Worm (Caenorhabditis elegans) whole organism, L4/young adult: ENCODE data around the gene his-74.

ENCODE experiments used
- W03F9.2 ChIP-seq: fragments of 150-350 bp; optimal IDR thresholded peaks from 2 replicates; lab custom pipeline; 2014; ENCODE audit warnings: missing biosample characterization, missing genetic modification characterization
- dao-5 ChIP-seq: sonication (generic microtip); optimal IDR thresholded peaks from 2 replicates; lab custom pipeline; 2016; ENCODE audit warnings: missing genotype, missing genetic modification characterization, moderate library complexity, missing compliant biosample characterization
- him-1 ChIP-seq: sonication (generic microtip); optimal IDR thresholded peaks from 2 replicates; lab custom pipeline; 2016; ENCODE audit warnings: missing genotype, missing genetic modification reagents, missing genetic modification characterization, missing compliant biosample characterization

DNA sequence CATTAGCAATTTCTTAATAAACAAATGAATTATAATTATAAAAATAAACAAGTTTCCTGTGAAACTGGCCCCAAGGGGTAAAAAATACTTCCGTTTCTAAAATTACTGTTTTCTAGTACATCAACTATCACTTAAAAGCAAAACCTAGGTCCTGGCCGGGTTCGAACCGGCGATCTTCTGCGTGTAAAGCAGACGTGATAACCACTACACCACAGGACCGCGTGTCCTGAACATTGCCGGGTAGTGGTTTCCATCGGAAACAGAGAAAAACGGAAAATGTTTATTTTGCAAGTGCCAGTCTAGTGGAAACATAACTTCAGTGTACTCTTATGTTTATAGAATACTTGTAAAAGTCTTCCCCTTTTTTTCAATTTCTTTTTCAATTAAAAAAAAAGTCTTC is 23.1 kb upstream of the his-74 start:
- TF ChIP-seq dao-5 (tag; lab: Kevin White, UChicago): no peak
- no peak for TF ChIP-seq him-1 (tag; lab: Kevin White, UChicago)
- no peak for TF ChIP-seq W03F9.2 (tag; lab: Kevin White, UChicago)
